Worm (Caenorhabditis elegans): Measurements from ENCODE around the gene amt-3.

ce11 chrII:8399997-8400396 is 31.0 kb upstream of the amt-3 start:
- TF ChIP-seq F13C5.2 (tag; optimal IDR thresholded peaks at IDR 0.05), result no peak
- no peak for TF ChIP-seq B0310.2 (tag; optimal IDR thresholded peaks at IDR 0.05)
- TF ChIP-seq tra-4 (tag; optimal IDR thresholded peaks at IDR 0.05), result no peak
- TF ChIP-seq tbx-37 (GFP tag; conservative IDR thresholded peaks at IDR 0.05), result no peak
- TF ChIP-seq ama-1 (optimal IDR thresholded peaks at IDR 0.05), result no peak
- no peak for TF ChIP-seq tbx-11 (GFP tag; IDR thresholded peaks at IDR 0.05)
- no peak for TF ChIP-seq ets-7 (tag; optimal IDR thresholded peaks at IDR 0.05)
- no peak for TF ChIP-seq pes-1 (GFP tag; IDR thresholded peaks at IDR 0.05)
- no peak for TF ChIP-seq flt-1 (GFP tag; IDR thresholded peaks at IDR 0.05)
- no peak for TF ChIP-seq sea-1 (GFP tag; conservative IDR thresholded peaks at IDR 0.05)
- no peak for TF ChIP-seq ceh-13 (GFP tag; optimal IDR thresholded peaks at IDR 0.05)

Data from whole organism, early embryonic.